Worm (Caenorhabditis elegans): Measurements from ENCODE around the gene lsy-2.

ce11 chrX:2089434-2089833 is at the start of gene lsy-2:
- TF ChIP-seq nhr-28 (tag; optimal IDR thresholded peaks at IDR 0.05) (no peak), lir-3 (tag; optimal IDR thresholded peaks at IDR 0.05; ENCODE audit: poor library complexity) (no peak), tbx-2 (tag; optimal IDR thresholded peaks at IDR 0.05) (peak; percentile 25), elt-3 (tag; optimal IDR thresholded peaks at IDR 0.05) (peak in 1 of 6 experiments; percentile 56), unc-86 (tag; optimal IDR thresholded peaks at IDR 0.05) (no peak), alr-1 (tag; optimal IDR thresholded peaks at IDR 0.05; ENCODE audit: borderline replicate concordance) (no peak), ces-1 (GFP tag; optimal IDR thresholded peaks at IDR 0.05) (no peak), ceh-88 (GFP tag; IDR thresholded peaks at IDR 0.05) (no peak), ztf-11 (tag; optimal IDR thresholded peaks at IDR 0.05) (no peak), nhr-77 (tag; optimal IDR thresholded peaks at IDR 0.05) (peak; percentile 50), snpc-4 (tag; optimal IDR thresholded peaks at IDR 0.05) (no peak), egl-27 (tag; optimal IDR thresholded peaks at IDR 0.05) (no peak)

Measured in whole organism, L1 larva.